Fruit fly (Drosophila melanogaster) S2 (cell line): ENCODE data around the gene Clbn.

Source experiments
- CG8478 ChIP-seq: fragments of >200 bp; optimal IDR thresholded peaks from 2 replicates; lab custom pipeline; 2018
- CTCF ChIP-seq, 2 experiments: fragments of >200 bp; optimal IDR thresholded peaks; 2 replicates each; lab custom pipeline; 2018

DNA sequence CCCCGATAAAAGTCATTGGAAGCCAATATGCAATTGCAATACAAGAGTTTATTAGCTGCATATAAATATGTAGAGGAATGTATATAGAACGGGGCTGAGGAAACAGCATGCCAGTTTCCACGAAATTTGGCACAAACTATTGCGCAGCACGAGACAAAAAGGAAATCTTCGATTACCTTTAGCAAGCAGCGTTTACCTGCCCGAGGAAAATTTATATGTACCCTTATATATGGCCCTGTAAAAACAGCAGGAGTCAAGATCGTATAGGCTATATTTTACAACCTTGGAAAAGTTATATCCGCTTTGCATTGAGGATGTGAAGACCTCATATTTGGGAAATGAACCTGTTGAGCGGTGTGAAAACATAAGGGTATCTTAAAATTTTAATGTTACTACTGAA is 45.1 kb downstream of the Clbn start:
- no peak for TF ChIP-seq CG8478 (lab: Kevin White, UChicago)
- TF ChIP-seq CTCF (optimal IDR thresholded peaks at IDR 0.05; lab: Kevin White, UChicago), result no peak
